Fruit fly (Drosophila melanogaster) whole organism, pupa: ENCODE data around the gene Hmt4-20.

ENCODE experiments used
- CG14655 ChIP-seq: fragments of 200-800 bp; sonication (Bioruptor generic); optimal IDR thresholded peaks from 3 replicates; lab custom pipeline; 2017; ENCODE audit warnings: mild to moderate bottlenecking, missing biosample characterization, missing genetic modification reagents, missing genetic modification characterization
- CG15710 ChIP-seq: fragments of 200-800 bp; sonication (Bioruptor generic); optimal IDR thresholded peaks from 2 replicates; lab custom pipeline; 2018; ENCODE audit warnings: missing biosample characterization, mild to moderate bottlenecking, missing genetic modification characterization, moderate library complexity
- D1 ChIP-seq: fragments of 200-800 bp; sonication (Bioruptor generic); optimal IDR thresholded peaks from 2 replicates; lab custom pipeline; 2018; ENCODE audit warnings: missing biosample characterization, mild to moderate bottlenecking, missing genetic modification characterization, moderate library complexity
- Snoo ChIP-seq: fragments of 200-800 bp; sonication (Bioruptor generic); optimal IDR thresholded peaks from 3 replicates; lab custom pipeline; 2017; ENCODE audit warnings: missing biosample characterization, mild to moderate bottlenecking, missing genetic modification characterization, inconsistent platforms
- fd96Ca ChIP-seq: fragments of 200-800 bp; sonication (Bioruptor generic); IDR thresholded peaks from 3 replicates; pipeline ENCODE4 v1.3.6; 2022; ENCODE audit warnings: missing biosample characterization, missing genetic modification characterization

DNA sequence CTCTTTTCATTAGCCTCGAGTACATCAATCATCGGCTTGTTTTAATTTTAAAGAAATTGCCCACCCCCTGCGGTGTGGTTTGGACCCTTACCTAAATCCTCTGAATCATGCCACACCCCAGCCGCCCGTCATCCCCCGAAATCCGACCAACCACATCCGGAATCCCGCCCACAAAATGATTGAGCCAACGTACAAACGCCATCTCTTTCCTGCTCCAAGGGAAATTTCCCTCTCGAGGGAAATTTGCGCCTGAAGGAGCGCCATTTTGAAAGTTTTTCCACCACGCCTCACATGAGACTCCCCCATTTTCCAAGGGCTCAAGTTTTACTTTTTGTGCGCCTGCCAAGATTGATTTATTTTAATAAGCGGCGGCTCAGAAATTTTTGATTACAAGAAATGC, 45.8 kb downstream of the Hmt4-20 start:
- no peak for TF ChIP-seq Snoo (tag; lab: Kevin White, UChicago)
- TF ChIP-seq fd96Ca (GFP tag; lab: Robert Waterston, UW), result no peak
- no peak for TF ChIP-seq D1 (tag; lab: Kevin White, UChicago)
- no peak for TF ChIP-seq CG15710 (tag; lab: Kevin White, UChicago)
- TF ChIP-seq CG14655, result no peak
